Worm (Caenorhabditis elegans): ENCODE data around the gene T23D5.3.

Gene T23D5.3

DNA sequence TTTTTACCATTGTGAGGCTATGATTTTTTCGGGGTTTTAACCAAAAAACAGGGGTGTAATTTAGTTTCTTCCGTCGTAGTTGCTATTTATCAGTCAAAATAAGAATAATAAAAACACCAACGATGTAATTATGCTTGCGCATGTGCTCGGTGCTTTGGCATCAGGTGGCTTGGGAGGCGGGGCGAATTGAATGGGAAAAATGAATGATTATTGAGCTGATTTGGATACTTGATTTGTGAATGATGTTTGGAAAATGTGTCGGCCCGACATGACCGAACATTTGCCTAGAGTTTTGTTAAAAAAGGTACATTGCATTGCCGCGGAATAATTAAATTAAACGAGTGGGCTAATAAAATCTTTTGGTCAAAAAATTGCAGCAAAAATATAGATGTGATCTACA, 1.3 kb downstream of the T23D5.3 start, which contains the start of gene str-38:
Gene str-38 (minus strand): TSS at position 101 of the 400 bp plus-strand sequence.
- no peak for TF ChIP-seq ztf-16 (tag; optimal IDR thresholded peaks at IDR 0.05)
- TF ChIP-seq sdc-2 (tag; optimal IDR thresholded peaks at IDR 0.05): no peak
- TF ChIP-seq sox-2 (GFP tag; IDR thresholded peaks at IDR 0.05): no peak
- no peak for TF ChIP-seq gmeb-2 (tag; optimal IDR thresholded peaks at IDR 0.05)
- TF ChIP-seq pag-3 (tag; optimal IDR thresholded peaks at IDR 0.05; ENCODE audit: borderline replicate concordance): no peak
- no peak for TF ChIP-seq ceh-31 (tag; optimal IDR thresholded peaks at IDR 0.05)
- TF ChIP-seq ceh-6 (GFP tag; optimal IDR thresholded peaks at IDR 0.05): no peak
- no peak for TF ChIP-seq ceh-34 (tag; optimal IDR thresholded peaks at IDR 0.05)
- TF ChIP-seq nhr-11 (tag; optimal IDR thresholded peaks at IDR 0.05): no peak
- no peak for TF ChIP-seq npax-4 (tag; optimal IDR thresholded peaks at IDR 0.05)
- TF ChIP-seq ceh-19 (GFP tag; optimal IDR thresholded peaks at IDR 0.05): no peak
- no peak for TF ChIP-seq C38D4.7 (GFP tag; optimal IDR thresholded peaks at IDR 0.05)
- TF ChIP-seq ceh-9 (tag; optimal IDR thresholded peaks at IDR 0.05): no peak
- no peak for TF ChIP-seq ceh-2 (tag; optimal IDR thresholded peaks at IDR 0.05)
- no peak for TF ChIP-seq mec-3 (tag; optimal IDR thresholded peaks at IDR 0.05; ENCODE audit: borderline replicate concordance)
- no peak for TF ChIP-seq unc-55 (GFP tag; optimal IDR thresholded peaks at IDR 0.05)
- TF ChIP-seq pqm-1 (tag; optimal IDR thresholded peaks at IDR 0.05): no peak
- TF ChIP-seq ceh-22 (tag; optimal IDR thresholded peaks at IDR 0.05): no peak
- no peak for TF ChIP-seq ceh-45 (GFP tag; IDR thresholded peaks at IDR 0.05)

DNA sequence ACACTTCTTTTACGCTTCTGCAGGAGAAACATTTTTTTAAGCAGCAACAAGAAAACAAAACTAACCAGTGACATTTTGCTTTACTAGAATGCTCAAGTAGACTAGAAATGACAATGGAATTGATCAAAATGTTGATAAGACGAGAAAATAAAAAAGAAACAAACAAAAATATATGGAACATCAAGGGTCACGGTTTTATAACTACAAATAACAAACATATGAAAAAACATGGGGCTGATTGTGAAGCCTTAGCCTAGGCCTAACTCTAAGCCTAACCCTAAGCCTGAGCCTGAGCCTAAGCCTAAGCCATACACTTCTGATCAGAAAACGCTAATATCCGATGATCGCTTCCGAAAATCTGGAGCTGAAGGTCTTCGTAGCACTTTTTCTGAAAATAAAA, 3.0 kb downstream of the T23D5.3 start, which contains the start of gene Y6E2A.10:
Gene Y6E2A.10 (minus strand): TSS at position 101 of the 400 bp plus-strand sequence.
- TF ChIP-seq hlh-13 (GFP tag; optimal IDR thresholded peaks at IDR 0.05) (no peak), ztf-16 (tag; optimal IDR thresholded peaks at IDR 0.05) (no peak), pat-9 (tag; optimal IDR thresholded peaks at IDR 0.05) (no peak), zip-5 (tag; optimal IDR thresholded peaks at IDR 0.05) (no peak), pha-4 (tag; optimal IDR thresholded peaks at IDR 0.05) (no peak), elt-2 (tag; optimal IDR thresholded peaks at IDR 0.05) (no peak), dmd-4 (tag; optimal IDR thresholded peaks at IDR 0.05; ENCODE audit: borderline replicate concordance) (no peak), ceh-22 (tag; optimal IDR thresholded peaks at IDR 0.05) (no peak)

DNA sequence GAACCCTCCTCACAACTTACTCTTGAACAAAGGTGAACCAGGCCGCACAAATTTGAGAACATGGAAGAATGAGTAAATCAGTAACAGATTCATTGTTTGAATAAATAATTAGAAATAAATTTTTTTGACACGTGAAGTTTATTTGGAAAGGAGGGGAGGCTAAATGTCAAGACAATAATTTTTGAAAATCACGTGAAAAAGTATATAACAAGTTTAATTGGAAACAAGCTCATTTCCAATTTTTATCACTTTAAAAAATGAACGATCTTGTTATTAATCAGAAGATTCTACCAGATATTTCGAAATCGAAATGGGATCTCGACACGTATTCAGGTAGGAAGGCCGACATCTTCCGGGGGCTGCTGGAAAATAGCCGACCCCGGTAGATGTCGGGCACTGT, 6.9 kb downstream of the T23D5.3 start, which contains the start of the genes irld-57 and sfxn-1.3:
Gene irld-57 (minus strand): TSS at position 101 of the 400 bp plus-strand sequence.
Gene sfxn-1.3 (plus strand): TSS at position 232 of the 400 bp plus-strand sequence.
- no peak for TF ChIP-seq fkh-10 (GFP tag; optimal IDR thresholded peaks at IDR 0.05)
- TF ChIP-seq pax-1 (tag; optimal IDR thresholded peaks at IDR 0.05): no peak
- TF ChIP-seq fkh-6 (tag; optimal IDR thresholded peaks at IDR 0.05): no peak
- no peak for TF ChIP-seq dve-1 (tag; optimal IDR thresholded peaks at IDR 0.05)
- TF ChIP-seq zip-5 (tag; optimal IDR thresholded peaks at IDR 0.05): no peak
- no peak for TF ChIP-seq ceh-31 (tag; optimal IDR thresholded peaks at IDR 0.05)
- TF ChIP-seq unc-55 (GFP tag; optimal IDR thresholded peaks at IDR 0.05): no peak
- TF ChIP-seq gmeb-2 (tag; optimal IDR thresholded peaks at IDR 0.05): no peak
- no peak for TF ChIP-seq fax-1 (tag; optimal IDR thresholded peaks at IDR 0.05)
- TF ChIP-seq Y22D7AL.16 (tag; optimal IDR thresholded peaks at IDR 0.05): no peak
- no peak for TF ChIP-seq T23F11.4 (GFP tag; optimal IDR thresholded peaks at IDR 0.05)
- no peak for TF ChIP-seq odd-2 (tag; optimal IDR thresholded peaks at IDR 0.05)
- no peak for TF ChIP-seq ref-2 (tag; optimal IDR thresholded peaks at IDR 0.05)
- TF ChIP-seq ceh-24 (tag; optimal IDR thresholded peaks at IDR 0.05): no peak

DNA sequence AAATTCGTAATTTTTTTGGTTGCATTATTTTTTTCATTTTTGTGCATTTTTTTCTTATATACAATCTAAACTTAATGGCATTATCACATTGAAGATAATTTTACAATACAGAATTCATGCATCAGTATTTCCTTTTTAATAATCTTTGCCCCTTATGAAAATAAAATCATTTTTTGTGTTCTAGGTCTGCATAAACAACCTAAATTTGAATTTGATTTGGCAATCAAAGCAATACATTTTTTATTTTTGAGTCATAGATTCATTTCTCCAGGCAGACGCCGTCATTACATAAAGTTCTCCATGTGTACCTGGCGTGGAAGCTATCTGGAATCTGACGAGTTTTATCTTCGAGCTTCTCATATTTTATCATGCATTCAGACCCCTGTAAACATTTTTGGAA, 11.6 kb downstream of the T23D5.3 start, which contains the start of gene srh-140:
Gene srh-140 (plus strand): TSS at position 301 of the 400 bp plus-strand sequence.
- TF ChIP-seq tbx-7 (tag; optimal IDR thresholded peaks at IDR 0.05) (no peak), ceh-30 (tag; optimal IDR thresholded peaks at IDR 0.05) (no peak), syd-9 (tag; optimal IDR thresholded peaks at IDR 0.05) (no peak), ttx-3 (tag; optimal IDR thresholded peaks at IDR 0.05) (no peak), unc-86 (tag; optimal IDR thresholded peaks at IDR 0.05) (no peak), odd-2 (tag; optimal IDR thresholded peaks at IDR 0.05) (no peak), che-1 (tag; optimal IDR thresholded peaks at IDR 0.05) (no peak), K09A11.1 (tag; optimal IDR thresholded peaks at IDR 0.05; ENCODE audit: insufficient read depth) (no peak), dmd-4 (tag; optimal IDR thresholded peaks at IDR 0.05; ENCODE audit: borderline replicate concordance) (no peak), unc-42 (tag; optimal IDR thresholded peaks at IDR 0.05) (no peak)
